Fruit fly (Drosophila melanogaster) whole organism, embryonic: ENCODE data around the gene CG31636.

ENCODE experiments used
- CG10147 ChIP-seq: fragments of 200-800 bp; sonication (Bioruptor generic); optimal IDR thresholded peaks from 2 replicates; lab custom pipeline; 2019; ENCODE audit warnings: missing biosample characterization, mild to moderate bottlenecking, missing genetic modification characterization, moderate library complexity
- CG11560 ChIP-seq: fragments of 200-800 bp; sonication (Bioruptor generic); IDR thresholded peaks from 3 replicates; pipeline ENCODE4 v1.3.6; 2022; ENCODE audit warnings: missing biosample characterization, missing genetic modification characterization
- CG13775 ChIP-seq: fragments of 200-800 bp; sonication (Bioruptor generic); optimal IDR thresholded peaks from 3 replicates; lab custom pipeline; 2017; ENCODE audit warnings: missing biosample characterization, mild to moderate bottlenecking, missing genetic modification characterization
- CG15011 ChIP-seq: fragments of 200-800 bp; sonication (Bioruptor generic); optimal IDR thresholded peaks from 3 replicates; lab custom pipeline; 2018; ENCODE audit warnings: missing biosample characterization, mild to moderate bottlenecking, missing genetic modification characterization
- CG17385 ChIP-seq: fragments of 200-800 bp; sonication (Bioruptor generic); optimal IDR thresholded peaks from 3 replicates; lab custom pipeline; 2018; ENCODE audit warnings: missing biosample characterization, mild to moderate bottlenecking, missing genetic modification characterization
- CG18599 ChIP-seq: fragments of 200-800 bp; sonication (Bioruptor generic); optimal IDR thresholded peaks from 3 replicates; lab custom pipeline; 2017; ENCODE audit warnings: missing biosample characterization, missing genetic modification characterization, mild to moderate bottlenecking, moderate library complexity, missing genetic modification reagents
- CG2678 ChIP-seq: fragments of 200-800 bp; sonication (Bioruptor generic); optimal IDR thresholded peaks from 3 replicates; lab custom pipeline; 2019; ENCODE audit warnings: missing biosample characterization, mild to moderate bottlenecking, missing genetic modification characterization, moderate library complexity
- CG31441 ChIP-seq: fragments of 200-800 bp; sonication (Bioruptor generic); IDR thresholded peaks from 2 replicates; pipeline ENCODE4 v1.3.6; 2022; ENCODE audit warnings: missing biosample characterization, missing genetic modification characterization
- CG4360 ChIP-seq: fragments of 200-800 bp; sonication (Bioruptor generic); IDR thresholded peaks from 2 replicates; pipeline ENCODE4 v1.3.6; 2022; ENCODE audit warnings: missing biosample characterization, missing genetic modification characterization
- CG6683 ChIP-seq: fragments of 200-800 bp; sonication (Bioruptor generic); optimal IDR thresholded peaks from 2 replicates; lab custom pipeline; 2017; ENCODE audit warnings: missing biosample characterization, mild to moderate bottlenecking, missing genetic modification characterization, missing genetic modification reagents
- CG6813 ChIP-seq: fragments of 200-800 bp; sonication (Bioruptor generic); optimal IDR thresholded peaks from 2 replicates; lab custom pipeline; 2017; ENCODE audit warnings: missing biosample characterization, missing genetic modification characterization, mild to moderate bottlenecking, moderate library complexity, missing genetic modification reagents
- CG6854 ChIP-seq: fragments of 200-800 bp; sonication (Bioruptor generic); optimal IDR thresholded peaks from 3 replicates; lab custom pipeline; 2017; ENCODE audit warnings: missing biosample characterization, mild to moderate bottlenecking, missing genetic modification characterization
- CG7357 ChIP-seq: fragments of 200-800 bp; sonication (Bioruptor generic); IDR thresholded peaks from 3 replicates; pipeline ENCODE4 v1.3.6; 2022; ENCODE audit warnings: missing biosample characterization, missing genetic modification characterization
- CG8765 ChIP-seq: fragments of 200-800 bp; sonication (Bioruptor generic); IDR thresholded peaks from 2 replicates; pipeline ENCODE4 v1.3.6; 2022; ENCODE audit warnings: missing biosample characterization, missing genetic modification characterization
- CG9437 ChIP-seq: fragments of 200-800 bp; sonication (Bioruptor generic); optimal IDR thresholded peaks from 2 replicates; lab custom pipeline; 2018; ENCODE audit warnings: missing biosample characterization, mild to moderate bottlenecking, missing genetic modification characterization
- CG9609 ChIP-seq: fragments of 200-800 bp; sonication (Bioruptor generic); optimal IDR thresholded peaks from 3 replicates; lab custom pipeline; 2016; ENCODE audit warnings: missing biosample characterization, missing genetic modification characterization
- CG9727 ChIP-seq: fragments of 200-800 bp; sonication (Bioruptor generic); optimal IDR thresholded peaks from 3 replicates; lab custom pipeline; 2017; ENCODE audit warnings: missing biosample characterization, mild to moderate bottlenecking, missing genetic modification characterization
- CG9817 ChIP-seq: fragments of 200-800 bp; sonication (Bioruptor generic); optimal IDR thresholded peaks from 2 replicates; lab custom pipeline; 2018; ENCODE audit warnings: missing biosample characterization, mild to moderate bottlenecking, missing genetic modification characterization, moderate library complexity
- CG9932 ChIP-seq: fragments of 200-800 bp; sonication (Bioruptor generic); IDR thresholded peaks from 2 replicates; pipeline ENCODE4 v1.3.6; 2022; ENCODE audit warnings: missing biosample characterization, missing genetic modification characterization
- CHES-1-like ChIP-seq: fragments of 200-800 bp; sonication (Bioruptor generic); optimal IDR thresholded peaks from 2 replicates; lab custom pipeline; 2016; ENCODE audit warnings: missing biosample characterization, missing genetic modification characterization
- Deaf1 ChIP-seq: fragments of 200-800 bp; optimal IDR thresholded peaks from 3 replicates; lab custom pipeline; 2019; ENCODE audit warnings: missing biosample characterization, mild to moderate bottlenecking, missing genetic modification characterization, moderate library complexity
- HmgD ChIP-seq: fragments of 200-800 bp; sonication (Bioruptor generic); optimal IDR thresholded peaks from 3 replicates; lab custom pipeline; 2016; ENCODE audit warnings: missing biosample characterization, missing genetic modification characterization
- Hr3 ChIP-seq: fragments of 200-800 bp; sonication (Bioruptor generic); optimal IDR thresholded peaks from 3 replicates; lab custom pipeline; 2016; ENCODE audit warnings: missing biosample characterization, missing genetic modification characterization
- Neu2 ChIP-seq: fragments of 200-800 bp; sonication (Bioruptor generic); optimal IDR thresholded peaks from 3 replicates; lab custom pipeline; 2016; ENCODE audit warnings: missing biosample characterization, missing genetic modification characterization, borderline replicate concordance
- Optix ChIP-seq: fragments of 200-800 bp; sonication (Bioruptor generic); IDR thresholded peaks from 3 replicates; pipeline ENCODE4 v1.3.6; 2022; ENCODE audit warnings: missing biosample characterization, missing genetic modification characterization
- Side ChIP-seq: fragments of 200-800 bp; sonication (Bioruptor generic); optimal IDR thresholded peaks from 2 replicates; lab custom pipeline; 2016; ENCODE audit warnings: missing biosample characterization, missing genetic modification characterization
- TFAM ChIP-seq: fragments of 200-800 bp; sonication (Bioruptor generic); optimal IDR thresholded peaks from 2 replicates; lab custom pipeline; 2017; ENCODE audit warnings: missing biosample characterization, missing genetic modification characterization, inconsistent platforms
- az2 ChIP-seq: fragments of 200-800 bp; sonication (Bioruptor generic); optimal IDR thresholded peaks from 3 replicates; lab custom pipeline; 2016; ENCODE audit warnings: missing biosample characterization, missing genetic modification characterization
- btn ChIP-seq: fragments of 200-800 bp; sonication (Bioruptor generic); optimal IDR thresholded peaks from 2 replicates; lab custom pipeline; 2016; ENCODE audit warnings: missing biosample characterization, missing genetic modification characterization
- chm ChIP-seq: fragments of 200-800 bp; sonication (Bioruptor generic); IDR thresholded peaks from 2 replicates; pipeline ENCODE4 v1.3.6; 2022; ENCODE audit warnings: missing biosample characterization, missing genetic modification characterization
- crp ChIP-seq, 2 experiments: fragments of 200-800 bp; sonication (Bioruptor generic); optimal IDR thresholded peaks; 2 replicates in 1 of 2; 3 replicates in 1 of 2; lab custom pipeline; 2017; ENCODE audit warnings: missing biosample characterization in 2 of 2, missing genetic modification characterization in 2 of 2, mild to moderate bottlenecking in 1 of 2, moderate library complexity in 1 of 2
- dm ChIP-seq: fragments of 200-800 bp; sonication (Bioruptor generic); optimal IDR thresholded peaks from 3 replicates; lab custom pipeline; 2016; ENCODE audit warnings: missing biosample characterization, missing genetic modification characterization
- ftz-f1 ChIP-seq: fragments of 200-800 bp; sonication (Bioruptor generic); optimal IDR thresholded peaks from 2 replicates; lab custom pipeline; 2016; ENCODE audit warnings: missing biosample characterization, missing genetic modification characterization
- gce ChIP-seq: fragments of 200-800 bp; sonication (Bioruptor generic); IDR thresholded peaks from 3 replicates; pipeline ENCODE4 v1.3.6; 2022; ENCODE audit warnings: missing biosample characterization, missing genetic modification characterization
- gcm2 ChIP-seq: fragments of 200-800 bp; sonication (Bioruptor generic); optimal IDR thresholded peaks from 2 replicates; lab custom pipeline; 2016; ENCODE audit warnings: missing biosample characterization, missing genetic modification characterization
- ham ChIP-seq: fragments of 200-800 bp; sonication (Bioruptor generic); IDR thresholded peaks from 2 replicates; pipeline ENCODE4 v1.3.6; 2022; ENCODE audit warnings: missing biosample characterization, missing genetic modification characterization
- hbn ChIP-seq: fragments of 200-800 bp; sonication (Bioruptor generic); IDR thresholded peaks from 2 replicates; pipeline ENCODE4 v1.3.6; 2022; ENCODE audit warnings: missing biosample characterization, missing genetic modification characterization; ENCODE audit not compliant: partially characterized antibody
- kni ChIP-seq: fragments of 200-800 bp; sonication (Bioruptor generic); optimal IDR thresholded peaks from 3 replicates; lab custom pipeline; 2017; ENCODE audit warnings: mild to moderate bottlenecking, missing biosample characterization, missing genetic modification reagents, missing genetic modification characterization
- maf-S ChIP-seq: fragments of 200-800 bp; sonication (Bioruptor generic); optimal IDR thresholded peaks from 2 replicates; lab custom pipeline; 2016; ENCODE audit warnings: missing biosample characterization, missing genetic modification characterization
- nerfin-1 ChIP-seq: fragments of 200-800 bp; sonication (Bioruptor generic); optimal IDR thresholded peaks from 3 replicates; lab custom pipeline; 2019; ENCODE audit warnings: missing biosample characterization, mild to moderate bottlenecking, missing genetic modification characterization, moderate library complexity
- odd ChIP-seq: fragments of 200-800 bp; sonication (Bioruptor generic); optimal IDR thresholded peaks from 2 replicates; lab custom pipeline; 2017; ENCODE audit warnings: missing biosample characterization, mild to moderate bottlenecking, missing genetic modification characterization
- org-1 ChIP-seq: fragments of 200-800 bp; sonication (Bioruptor generic); optimal IDR thresholded peaks from 2 replicates; lab custom pipeline; 2017; ENCODE audit warnings: missing biosample characterization, missing genetic modification characterization
- otp ChIP-seq: fragments of 200-800 bp; sonication (Bioruptor generic); IDR thresholded peaks from 3 replicates; pipeline ENCODE4, ENCODE4 v1.3.6; 2022; ENCODE audit warnings: missing biosample characterization, missing genetic modification characterization
- psq ChIP-seq: fragments of 200-800 bp; sonication (Bioruptor generic); optimal IDR thresholded peaks from 2 replicates; lab custom pipeline; 2017; ENCODE audit warnings: missing biosample characterization, missing genetic modification characterization
- pzg ChIP-seq: fragments of 200-800 bp; sonication (Bioruptor generic); optimal IDR thresholded peaks from 3 replicates; lab custom pipeline; 2018; ENCODE audit warnings: missing biosample characterization, mild to moderate bottlenecking, missing genetic modification characterization, moderate library complexity
- tio ChIP-seq: fragments of 200-800 bp; sonication (Bioruptor generic); optimal IDR thresholded peaks from 2 replicates; lab custom pipeline; 2017; ENCODE audit warnings: missing biosample characterization, missing genetic modification characterization, inconsistent platforms
- tna ChIP-seq: fragments of 200-800 bp; sonication (Bioruptor generic); IDR thresholded peaks from 2 replicates; pipeline ENCODE4 v1.3.6; 2022; ENCODE audit warnings: missing biosample characterization, missing genetic modification characterization; ENCODE audit not compliant: partially characterized antibody
- vfl ChIP-seq: fragments of 200-800 bp; sonication (Bioruptor generic); optimal IDR thresholded peaks from 2 replicates; lab custom pipeline; 2016; ENCODE audit warnings: missing biosample characterization, missing genetic modification characterization
- z ChIP-seq: fragments of 200-800 bp; sonication (Bioruptor generic); IDR thresholded peaks from 3 replicates; pipeline ENCODE4 v1.3.6; 2022; ENCODE audit warnings: missing biosample characterization, missing genetic modification characterization

CG31636 gene

dm6 chr2L:6610683-6611373 is 47.1 kb downstream of the CG31636 start, which contains the start of gene CG11050 (continued):
- peak; percentile 51 for TF ChIP-seq CG9727 (GFP tag; lab: Kevin White, UChicago)
- TF ChIP-seq CG8765: peak; percentile 66
- TF ChIP-seq crp (GFP tag; optimal IDR thresholded peaks at IDR 0.05; lab: Kevin White, UChicago): peak; percentile 99 to 100
- TF ChIP-seq btn (GFP tag; lab: Kevin White, UChicago): no peak
- TF ChIP-seq otp (GFP tag; lab: Robert Waterston, UW): 0 out of 3 replicates have a peak, but pooled peaks have one; percentile 70
- peak; percentile 75 for TF ChIP-seq dm (GFP tag; lab: Kevin White, UChicago)
- no peak for TF ChIP-seq CG15011 (GFP tag; lab: Kevin White, UChicago)
- peak; percentile 84 for TF ChIP-seq CG9609
- peak; percentile 8; the same call in 1 of the 3 replicates for TF ChIP-seq CG7357
- peak; percentile 36 for TF ChIP-seq CG9437 (GFP tag; lab: Kevin White, UChicago)
- peak; percentile 61; the same call in 1 of the 3 replicates for TF ChIP-seq z (GFP tag; lab: Robert Waterston, UW)
- TF ChIP-seq TFAM (GFP tag; lab: Kevin White, UChicago): no peak
- peak; percentile 87 for TF ChIP-seq CG9932 (GFP tag; lab: Robert Waterston, UW)
- peak; percentile 13; the same call in 1 of the 2 replicates for TF ChIP-seq CG4360
- peak; percentile 1 for TF ChIP-seq CG6854 (GFP tag; lab: Kevin White, UChicago)
- peak; percentile 52 for TF ChIP-seq CG18599 (GFP tag; lab: Kevin White, UChicago)
- peak; percentile 16 for TF ChIP-seq CG6683
- no peak for TF ChIP-seq Neu2 (GFP tag; lab: Kevin White, UChicago)
- TF ChIP-seq CG6813 (GFP tag; lab: Kevin White, UChicago): peak; percentile 67
- peak; percentile 44 for TF ChIP-seq Hr3 (GFP tag; lab: Kevin White, UChicago)
- TF ChIP-seq CG17385 (GFP tag; lab: Kevin White, UChicago): peak; percentile 50
- peak; percentile 94 for TF ChIP-seq nerfin-1 (tag; lab: Kevin White, UChicago)
- TF ChIP-seq psq (GFP tag; lab: Kevin White, UChicago): peak; percentile 48
- peak; percentile 69 for TF ChIP-seq CG2678 (tag; lab: Kevin White, UChicago)
- peak; percentile 98 for TF ChIP-seq pzg (GFP tag; lab: Kevin White, UChicago)
- peak; percentile 97 for TF ChIP-seq HmgD (GFP tag; lab: Kevin White, UChicago)
- peak; percentile 67 for TF ChIP-seq CG10147 (GFP tag; lab: Kevin White, UChicago)
- peak; percentile 46; the same call in 1 of the 2 replicates for TF ChIP-seq hbn (GFP tag; lab: Robert Waterston, UW)
- TF ChIP-seq kni: no peak
- peak; percentile 38 for TF ChIP-seq ftz-f1
- peak; percentile 55 for TF ChIP-seq Optix (GFP tag; lab: Robert Waterston, UW)
- TF ChIP-seq CHES-1-like (GFP tag; lab: Kevin White, UChicago): peak; percentile 86
- peak; percentile 78 for TF ChIP-seq gcm2 (GFP tag; lab: Kevin White, UChicago)
- peak; percentile 82 for TF ChIP-seq maf-S (GFP tag; lab: Kevin White, UChicago)
- TF ChIP-seq odd: no peak
- TF ChIP-seq tna: peak; percentile 65; the same call in 1 of the 2 replicates
- TF ChIP-seq ham (GFP tag; lab: Robert Waterston, UW): no peak
- TF ChIP-seq gce: peak; percentile 70; the same call in 2 of the 3 replicates
- TF ChIP-seq CG13775 (GFP tag; lab: Kevin White, UChicago): peak; percentile 60
- peak; percentile 64 for TF ChIP-seq chm (GFP tag; lab: Robert Waterston, UW)
- peak; percentile 42 for TF ChIP-seq tio (GFP tag; lab: Kevin White, UChicago)
- TF ChIP-seq Deaf1 (tag; lab: Kevin White, UChicago): peak; percentile 41
- peak; percentile 81 for TF ChIP-seq Side (GFP tag; lab: Kevin White, UChicago)
- TF ChIP-seq org-1 (GFP tag; lab: Kevin White, UChicago): peak; percentile 55
- peak; percentile 63 for TF ChIP-seq CG9817
- peak; percentile 83 for TF ChIP-seq az2
- TF ChIP-seq CG31441 (GFP tag; lab: Robert Waterston, UW): peak; percentile 72
- TF ChIP-seq vfl (GFP tag; lab: Kevin White, UChicago): peak; percentile 89
- peak; percentile 60; the same call in 2 of the 3 replicates for TF ChIP-seq CG11560
